Fruit fly (Drosophila melanogaster) whole organism, prepupa: ENCODE results near the gene CG42727.

Experiments
- CG11762 ChIP-seq: fragments of 200-800 bp; sonication (Bioruptor generic); optimal IDR thresholded peaks from 3 replicates; lab custom pipeline; 2016; ENCODE audit warnings: missing biosample characterization, missing genetic modification characterization; ENCODE audit not compliant: insufficient read depth
- CG32006 ChIP-seq: fragments of 200-800 bp; sonication (Bioruptor generic); optimal IDR thresholded peaks from 3 replicates; lab custom pipeline; 2017; ENCODE audit warnings: missing biosample characterization, mild to moderate bottlenecking, missing genetic modification characterization
- CG6854 ChIP-seq: fragments of 200-800 bp; sonication (Bioruptor generic); optimal IDR thresholded peaks from 2 replicates; lab custom pipeline; 2017; ENCODE audit warnings: missing biosample characterization, mild to moderate bottlenecking, missing genetic modification characterization
- Hr39 ChIP-seq: fragments of 200-800 bp; sonication (Bioruptor generic); optimal IDR thresholded peaks from 2 replicates; lab custom pipeline; 2016; ENCODE audit warnings: missing biosample characterization, missing genetic modification characterization
- Hr4 ChIP-seq: fragments of 200-800 bp; sonication (Bioruptor generic); optimal IDR thresholded peaks from 3 replicates; lab custom pipeline; 2016; ENCODE audit warnings: missing biosample characterization, missing genetic modification characterization
- Sox102F ChIP-seq: fragments of 200-800 bp; sonication (Bioruptor generic); optimal IDR thresholded peaks from 2 replicates; lab custom pipeline; 2016; ENCODE audit warnings: missing biosample characterization, mild to moderate bottlenecking, missing genetic modification characterization
- acj6 ChIP-seq: fragments of 200-800 bp; sonication (Bioruptor generic); optimal IDR thresholded peaks from 3 replicates; lab custom pipeline; 2016; ENCODE audit warnings: missing biosample characterization, missing genetic modification characterization
- cyc ChIP-seq: fragments of 200-800 bp; sonication (Bioruptor generic); optimal IDR thresholded peaks from 3 replicates; lab custom pipeline; 2016; ENCODE audit warnings: missing biosample characterization, missing genetic modification characterization
- fd59A ChIP-seq: fragments of 200-800 bp; sonication (Bioruptor generic); optimal IDR thresholded peaks from 2 replicates; lab custom pipeline; 2017; ENCODE audit warnings: missing biosample characterization, mild to moderate bottlenecking, missing genetic modification characterization, missing genetic modification reagents

dm6 chr3R:15356152-15356551 lies 8.3 kb downstream of the CG42727 start:
- TF ChIP-seq Hr39 (no peak), acj6 (GFP tag; lab: Kevin White, UChicago) (no peak), CG32006 (GFP tag; lab: Kevin White, UChicago) (no peak), fd59A (GFP tag; lab: Kevin White, UChicago) (no peak), CG6854 (GFP tag; lab: Kevin White, UChicago) (no peak), cyc (GFP tag; lab: Kevin White, UChicago) (no peak), Sox102F (GFP tag; lab: Kevin White, UChicago) (no peak), Hr4 (GFP tag; lab: Kevin White, UChicago) (no peak), CG11762 (no peak)
